Worm (Caenorhabditis elegans): ENCODE data around the gene T21B10.3.

DNA sequence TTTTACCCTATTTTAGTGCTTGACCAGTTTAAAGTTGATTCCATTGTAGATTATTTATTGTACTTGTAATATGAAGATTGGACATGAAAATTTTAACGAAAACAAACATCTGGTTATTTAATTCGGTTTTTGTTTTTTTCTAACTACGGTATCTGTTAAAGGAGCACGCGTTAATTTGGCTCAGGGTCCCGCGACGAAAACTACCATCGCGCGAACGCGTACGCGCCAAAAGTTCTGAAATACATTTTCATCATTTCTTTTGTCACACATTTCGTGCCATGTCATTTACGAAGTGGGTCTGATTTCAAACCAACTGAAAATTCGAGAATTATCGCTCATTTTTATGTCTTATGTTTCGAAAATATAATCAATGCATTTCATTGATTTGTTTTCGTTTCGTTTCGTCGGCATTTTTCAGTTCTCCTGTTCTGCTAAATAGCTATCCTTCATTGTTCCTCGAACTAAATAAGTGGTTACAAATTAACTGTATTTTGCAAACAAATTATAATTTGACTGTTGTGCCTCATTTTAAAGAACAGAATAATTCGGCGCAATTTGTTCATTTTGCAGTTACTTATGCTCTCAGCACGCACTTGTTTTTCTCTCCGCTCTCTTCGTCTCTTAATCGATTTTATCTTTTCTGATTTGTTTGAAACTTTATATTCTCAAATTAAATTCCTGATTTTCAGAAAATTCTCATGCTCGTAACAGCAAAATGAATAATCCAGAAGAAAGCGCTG, at the start of gene T21B10.3:
- TF ChIP-seq ceh-14 (tag; optimal IDR thresholded peaks at IDR 0.05) (no peak), ceh-9 (tag; optimal IDR thresholded peaks at IDR 0.05) (no peak), K02D7.2 (tag; optimal IDR thresholded peaks at IDR 0.05) (no peak), gmeb-2 (tag; optimal IDR thresholded peaks at IDR 0.05) (no peak), F13H6.1 (tag; optimal IDR thresholded peaks at IDR 0.05) (no peak), fkh-10 (GFP tag; optimal IDR thresholded peaks at IDR 0.05) (no peak), lin-11 (tag; optimal IDR thresholded peaks at IDR 0.05) (no peak)

All from whole organism, late embryonic.